Worm (Caenorhabditis elegans): ENCODE measurements around the gene dnj-9.

ce11 chrII:4905331-4905730 is 53.5 kb downstream of the dnj-9 start:
- no peak for TF ChIP-seq nhr-28 (tag; optimal IDR thresholded peaks at IDR 0.05)
- TF ChIP-seq lin-13 (tag; optimal IDR thresholded peaks at IDR 0.05): no peak
- no peak for TF ChIP-seq sem-2 (GFP tag; optimal IDR thresholded peaks at IDR 0.05)
- no peak for TF ChIP-seq ztf-11 (tag; optimal IDR thresholded peaks at IDR 0.05)
- TF ChIP-seq elt-3 (tag; optimal IDR thresholded peaks at IDR 0.05): no peak
- TF ChIP-seq elt-1 (tag; optimal IDR thresholded peaks at IDR 0.05; ENCODE audit: borderline replicate concordance, insufficient read depth): no peak
- no peak for TF ChIP-seq pha-4 (tag; optimal IDR thresholded peaks at IDR 0.05)
- TF ChIP-seq nhr-237 (tag; optimal IDR thresholded peaks at IDR 0.05): no peak
- TF ChIP-seq unc-62 (GFP tag; optimal IDR thresholded peaks at IDR 0.05): no peak
- no peak for TF ChIP-seq nhr-12 (tag; optimal IDR thresholded peaks at IDR 0.05)
